Fruit fly (Drosophila melanogaster) whole organism, embryonic: Measurements from ENCODE around the gene CG8312.

Source experiments
- BEAF-32 ChIP-seq: fragments of 200-800 bp; sonication (Bioruptor generic); optimal IDR thresholded peaks from 3 replicates; lab custom pipeline; 2017; ENCODE audit warnings: missing biosample characterization, missing genetic modification characterization, mild to moderate bottlenecking, moderate library complexity, missing genetic modification reagents
- Bgb ChIP-seq: fragments of 200-800 bp; sonication (Bioruptor generic); IDR thresholded peaks from 2 replicates; pipeline ENCODE4 v1.3.6; 2022; ENCODE audit warnings: missing biosample characterization, missing genetic modification characterization; ENCODE audit not compliant: partially characterized antibody
- CG1024 ChIP-seq: fragments of 200-800 bp; sonication (Bioruptor generic); IDR thresholded peaks from 2 replicates; pipeline ENCODE4 v1.3.6; 2022; ENCODE audit warnings: missing biosample characterization, missing genetic modification characterization
- CG11504 ChIP-seq: fragments of 200-800 bp; sonication (Bioruptor generic); optimal IDR thresholded peaks from 3 replicates; lab custom pipeline; 2019; ENCODE audit warnings: missing biosample characterization, mild to moderate bottlenecking, missing genetic modification characterization, moderate library complexity
- CG13424 ChIP-seq: fragments of 200-800 bp; sonication (Bioruptor generic); optimal IDR thresholded peaks from 2 replicates; lab custom pipeline; 2019; ENCODE audit warnings: missing biosample characterization, mild to moderate bottlenecking, missing genetic modification characterization, moderate library complexity
- CG13894 ChIP-seq: fragments of 200-800 bp; sonication (Bioruptor generic); optimal IDR thresholded peaks from 3 replicates; lab custom pipeline; 2018; ENCODE audit warnings: missing biosample characterization, mild to moderate bottlenecking, missing genetic modification characterization, moderate library complexity
- CG15479 ChIP-seq: fragments of 200-800 bp; sonication (Bioruptor generic); optimal IDR thresholded peaks from 3 replicates; lab custom pipeline; 2019; ENCODE audit warnings: missing biosample characterization, mild to moderate bottlenecking, missing genetic modification characterization, moderate library complexity
- CG1603 ChIP-seq: fragments of 200-800 bp; sonication (Bioruptor generic); optimal IDR thresholded peaks from 2 replicates; lab custom pipeline; 2019; ENCODE audit warnings: missing biosample characterization, mild to moderate bottlenecking, missing genetic modification characterization, moderate library complexity
- CG16813 ChIP-seq: fragments of 200-800 bp; sonication (Bioruptor generic); IDR thresholded peaks from 3 replicates; pipeline ENCODE4 v1.3.6; 2022; ENCODE audit warnings: missing biosample characterization, missing genetic modification characterization; ENCODE audit not compliant: partially characterized antibody
- CG17328 ChIP-seq: fragments of 200-800 bp; sonication (Bioruptor generic); IDR thresholded peaks from 2 replicates; pipeline ENCODE4 v1.3.6; 2022; ENCODE audit warnings: missing biosample characterization, missing genetic modification characterization
- CG17829 ChIP-seq: fragments of 200-800 bp; optimal IDR thresholded peaks from 2 replicates; lab custom pipeline; 2019; ENCODE audit warnings: missing biosample characterization, mild to moderate bottlenecking, missing genetic modification characterization, moderate library complexity
- CG2889 ChIP-seq: fragments of 200-800 bp; sonication (Bioruptor generic); IDR thresholded peaks from 3 replicates; pipeline ENCODE4 v1.3.6; 2022; ENCODE audit warnings: missing biosample characterization, missing genetic modification characterization
- CG30020 ChIP-seq: fragments of 200-800 bp; optimal IDR thresholded peaks from 2 replicates; lab custom pipeline; 2019; ENCODE audit warnings: missing biosample characterization, mild to moderate bottlenecking, missing genetic modification characterization, moderate library complexity
- CG33557 ChIP-seq: fragments of 200-800 bp; sonication (Bioruptor generic); optimal IDR thresholded peaks from 2 replicates; lab custom pipeline; 2019; ENCODE audit warnings: missing biosample characterization, mild to moderate bottlenecking, missing genetic modification characterization, moderate library complexity
- CG6813 ChIP-seq: fragments of 200-800 bp; sonication (Bioruptor generic); optimal IDR thresholded peaks from 2 replicates; lab custom pipeline; 2017; ENCODE audit warnings: missing biosample characterization, missing genetic modification characterization, mild to moderate bottlenecking, moderate library complexity, missing genetic modification reagents
- CG7928 ChIP-seq: fragments of 200-800 bp; sonication (Bioruptor generic); optimal IDR thresholded peaks from 2 replicates; lab custom pipeline; 2017; ENCODE audit warnings: missing biosample characterization, mild to moderate bottlenecking, missing genetic modification characterization
- CG7963 ChIP-seq: fragments of 200-800 bp; sonication (Bioruptor generic); IDR thresholded peaks from 3 replicates; pipeline ENCODE4 v1.3.6; 2022; ENCODE audit warnings: missing biosample characterization, missing genetic modification characterization; ENCODE audit not compliant: partially characterized antibody
- CG7987 ChIP-seq: fragments of 200-800 bp; sonication (Bioruptor generic); optimal IDR thresholded peaks from 2 replicates; lab custom pipeline; 2018; ENCODE audit warnings: missing biosample characterization, mild to moderate bottlenecking, missing genetic modification characterization, moderate library complexity
- CG8924 ChIP-seq: fragments of 200-800 bp; optimal IDR thresholded peaks from 3 replicates; lab custom pipeline; 2019; ENCODE audit warnings: missing biosample characterization, mild to moderate bottlenecking, missing genetic modification characterization, moderate library complexity
- CG9797 ChIP-seq: fragments of 200-800 bp; sonication (Bioruptor generic); optimal IDR thresholded peaks from 3 replicates; lab custom pipeline; 2018; ENCODE audit warnings: missing biosample characterization, mild to moderate bottlenecking, missing genetic modification characterization
- Dll ChIP-seq: fragments of 200-800 bp; sonication (Bioruptor generic); IDR thresholded peaks from 4 replicates; pipeline ENCODE4 v1.3.6; 2022; ENCODE audit warnings: missing biosample characterization, missing genetic modification characterization; ENCODE audit not compliant: partially characterized antibody
- Doc3 ChIP-seq: fragments of 200-800 bp; sonication (Bioruptor generic); IDR thresholded peaks from 3 replicates; pipeline ENCODE4 v1.3.6; 2022; ENCODE audit warnings: missing biosample characterization, missing genetic modification characterization; ENCODE audit not compliant: partially characterized antibody
- Dref ChIP-seq: fragments of 200-800 bp; sonication (Bioruptor generic); IDR thresholded peaks from 2 replicates; pipeline ENCODE4 v1.3.6; 2022; ENCODE audit warnings: missing biosample characterization, missing genetic modification characterization
- Eip74EF ChIP-seq, 2 experiments: fragments of 200-800 bp in 1 of 2; fragments of >200 bp in 1 of 2; sonication (Bioruptor generic) in 1 of 2; optimal IDR thresholded peaks; 2 replicates each; lab custom pipeline; 2017 to 2019; ENCODE audit warnings: missing biosample characterization in 2 of 2, missing genetic modification characterization in 2 of 2, mild to moderate bottlenecking in 1 of 2, moderate library complexity in 1 of 2
- Fer1 ChIP-seq: fragments of 200-800 bp; sonication (Bioruptor generic); optimal IDR thresholded peaks from 2 replicates; lab custom pipeline; 2017; ENCODE audit warnings: missing biosample characterization, mild to moderate bottlenecking, missing genetic modification characterization
- HmgD ChIP-seq: fragments of 200-800 bp; sonication (Bioruptor generic); optimal IDR thresholded peaks from 3 replicates; lab custom pipeline; 2016; ENCODE audit warnings: missing biosample characterization, missing genetic modification characterization
- PHDP ChIP-seq: fragments of 200-800 bp; sonication (Bioruptor generic); optimal IDR thresholded peaks from 3 replicates; lab custom pipeline; 2018; ENCODE audit warnings: missing biosample characterization, mild to moderate bottlenecking, missing genetic modification characterization, moderate library complexity
- Sry-δ ChIP-seq: fragments of 200-800 bp; sonication (Bioruptor generic); optimal IDR thresholded peaks from 2 replicates; lab custom pipeline; 2016; ENCODE audit warnings: missing biosample characterization, missing genetic modification characterization
- Stat92E ChIP-seq, 3 experiments: fragments of >200 bp in 2 of 3; fragments of 200-800 bp in 1 of 3; sonication (Bioruptor generic) in 1 of 3; optimal IDR thresholded peaks; 2 replicates each; lab custom pipeline; 2017 to 2019; ENCODE audit warnings: missing biosample characterization in 3 of 3, missing genetic modification characterization in 3 of 3, mild to moderate bottlenecking in 1 of 3, moderate library complexity in 1 of 3
- Xbp1 ChIP-seq: fragments of 200-800 bp; sonication (Bioruptor generic); optimal IDR thresholded peaks from 3 replicates; lab custom pipeline; 2016; ENCODE audit warnings: missing biosample characterization, mild to moderate bottlenecking, missing genetic modification characterization
- YL-1 ChIP-seq: fragments of 200-800 bp; sonication (Bioruptor generic); optimal IDR thresholded peaks from 3 replicates; lab custom pipeline; 2017; ENCODE audit warnings: missing biosample characterization, mild to moderate bottlenecking, missing genetic modification characterization
- ato ChIP-seq: fragments of 200-800 bp; sonication (Bioruptor generic); IDR thresholded peaks from 2 replicates; pipeline ENCODE4 v1.3.6; 2022; ENCODE audit warnings: missing biosample characterization, missing genetic modification characterization; ENCODE audit not compliant: partially characterized antibody
- bowl ChIP-seq: fragments of 200-800 bp; sonication (Bioruptor generic); IDR thresholded peaks from 2 replicates; pipeline ENCODE4 v1.3.6; 2022; ENCODE audit warnings: missing biosample characterization, missing genetic modification characterization
- btn ChIP-seq: fragments of 200-800 bp; sonication (Bioruptor generic); optimal IDR thresholded peaks from 2 replicates; lab custom pipeline; 2016; ENCODE audit warnings: missing biosample characterization, missing genetic modification characterization
- chinmo ChIP-seq: fragments of 200-800 bp; sonication (Bioruptor generic); IDR thresholded peaks from 4 replicates; pipeline ENCODE4 v1.3.6; 2022; ENCODE audit warnings: missing biosample characterization, missing genetic modification characterization; ENCODE audit not compliant: partially characterized antibody
- exex ChIP-seq: fragments of 200-800 bp; sonication (Bioruptor generic); optimal IDR thresholded peaks from 4 replicates; lab custom pipeline; 2018; ENCODE audit warnings: missing biosample characterization, mild to moderate bottlenecking, missing genetic modification characterization, moderate library complexity
- gro ChIP-seq: fragments of 200-800 bp; sonication (Bioruptor generic); optimal IDR thresholded peaks from 2 replicates; lab custom pipeline; 2016; ENCODE audit warnings: missing biosample characterization, missing genetic modification characterization
- hb ChIP-seq: fragments of 200-800 bp; sonication (Bioruptor generic); IDR thresholded peaks from 3 replicates; pipeline ENCODE4 v1.3.6; 2022; ENCODE audit warnings: missing biosample characterization, missing genetic modification characterization; ENCODE audit not compliant: partially characterized antibody
- her ChIP-seq: fragments of 200-800 bp; sonication (Bioruptor generic); optimal IDR thresholded peaks from 2 replicates; lab custom pipeline; 2016; ENCODE audit warnings: missing biosample characterization, missing genetic modification characterization
- inv ChIP-seq: fragments of 200-800 bp; sonication (Bioruptor generic); IDR thresholded peaks from 2 replicates; pipeline ENCODE4 v1.3.6; 2022; ENCODE audit warnings: missing biosample characterization, missing genetic modification characterization; ENCODE audit not compliant: partially characterized antibody
- kni ChIP-seq: fragments of 200-800 bp; sonication (Bioruptor generic); optimal IDR thresholded peaks from 3 replicates; lab custom pipeline; 2017; ENCODE audit warnings: mild to moderate bottlenecking, missing biosample characterization, missing genetic modification reagents, missing genetic modification characterization
- mld ChIP-seq: fragments of 200-800 bp; sonication (Bioruptor generic); IDR thresholded peaks from 3 replicates; pipeline ENCODE4 v1.3.6; 2022; ENCODE audit warnings: missing biosample characterization, missing genetic modification characterization; ENCODE audit not compliant: partially characterized antibody
- nmo ChIP-seq: fragments of 200-800 bp; sonication (Bioruptor generic); optimal IDR thresholded peaks from 2 replicates; lab custom pipeline; 2018; ENCODE audit warnings: missing biosample characterization, mild to moderate bottlenecking, missing genetic modification characterization, moderate library complexity
- psq ChIP-seq: fragments of 200-800 bp; sonication (Bioruptor generic); optimal IDR thresholded peaks from 2 replicates; lab custom pipeline; 2017; ENCODE audit warnings: missing biosample characterization, missing genetic modification characterization
- ro ChIP-seq: fragments of 200-800 bp; sonication (Bioruptor generic); IDR thresholded peaks from 2 replicates; pipeline ENCODE4 v1.3.6; 2022; ENCODE audit warnings: missing biosample characterization, missing genetic modification characterization
- scrt ChIP-seq: fragments of 200-800 bp; sonication (Bioruptor generic); optimal IDR thresholded peaks from 2 replicates; lab custom pipeline; 2018; ENCODE audit warnings: missing biosample characterization, mild to moderate bottlenecking, missing genetic modification characterization, moderate library complexity
- stwl ChIP-seq: fragments of 200-800 bp; sonication (Bioruptor generic); optimal IDR thresholded peaks from 3 replicates; lab custom pipeline; 2018; ENCODE audit warnings: missing biosample characterization, mild to moderate bottlenecking, missing genetic modification characterization, moderate library complexity
- zen ChIP-seq: fragments of 200-800 bp; sonication (Bioruptor generic); optimal IDR thresholded peaks from 3 replicates; lab custom pipeline; 2018; ENCODE audit warnings: missing biosample characterization, mild to moderate bottlenecking, missing genetic modification characterization, moderate library complexity

CG8312 gene

dm6 chr3R:9637361-9637760, 46.3 kb downstream of the CG8312 start, which contains the start of gene Scm:
Scm (minus strand) TSS chr3R:9637611.
- TF ChIP-seq CG15479 (GFP tag; lab: Kevin White, UChicago) (no peak), CG1024 (GFP tag; lab: Robert Waterston, UW) (no peak), CG2889 (no peak), CG6813 (GFP tag; lab: Kevin White, UChicago) (no peak), Dref (peak; percentile 95), CG9797 (GFP tag; lab: Kevin White, UChicago) (peak; percentile 20), CG7963 (GFP tag; lab: Robert Waterston, UW) (peak; percentile 93), gro (peak; percentile 19), her (GFP tag; lab: Kevin White, UChicago) (no peak), CG11504 (peak; percentile 57), Stat92E (GFP tag; optimal IDR thresholded peaks at IDR 0.05; lab: Kevin White, UChicago) (peak in 1 of 3 experiments; percentile 11), scrt (GFP tag; lab: Kevin White, UChicago) (peak; percentile 23), chinmo (GFP tag; lab: Robert Waterston, UW) (peak; percentile 78; the same call in 1 of the 4 replicates), CG13894 (peak; percentile 2), Bgb (GFP tag; lab: Robert Waterston, UW) (peak; percentile 95), Eip74EF (GFP tag; optimal IDR thresholded peaks at IDR 0.05; lab: Kevin White, UChicago) (no peak), Fer1 (GFP tag; lab: Kevin White, UChicago) (peak; percentile 39), btn (no peak), BEAF-32 (GFP tag; lab: Kevin White, UChicago) (peak; percentile 91), CG13424 (peak; percentile 3), CG1603 (tag; lab: Kevin White, UChicago) (peak; percentile 77), Doc3 (GFP tag; lab: Robert Waterston, UW) (peak; percentile 90), psq (GFP tag; lab: Kevin White, UChicago) (no peak), CG7928 (GFP tag; lab: Kevin White, UChicago) (no peak), Xbp1 (GFP tag; lab: Kevin White, UChicago) (peak; percentile 19), CG7987 (GFP tag; lab: Kevin White, UChicago) (peak; percentile 22), hb (GFP tag; lab: Robert Waterston, UW) (peak; percentile 82), inv (GFP tag; lab: Robert Waterston, UW) (peak; percentile 80), ato (GFP tag; lab: Robert Waterston, UW) (peak; percentile 89), CG8924 (tag; lab: Kevin White, UChicago) (peak; percentile 39), CG33557 (GFP tag; lab: Kevin White, UChicago) (peak; percentile 4), kni (GFP tag; lab: Kevin White, UChicago) (peak; percentile 31), Sry-δ (GFP tag; lab: Kevin White, UChicago) (peak; percentile 97), PHDP (peak; percentile 25), bowl (no peak), CG16813 (peak; percentile 91), zen (tag; lab: Kevin White, UChicago) (peak; percentile 56), CG17328 (no peak), mld (GFP tag; lab: Robert Waterston, UW) (peak; percentile 51; the same call in 1 of the 3 replicates), exex (peak; percentile 22), Dll (GFP tag; lab: Robert Waterston, UW) (peak; percentile 90), stwl (peak; percentile 100), CG30020 (tag; lab: Kevin White, UChicago) (peak; percentile 52), ro (no peak), nmo (GFP tag; lab: Kevin White, UChicago) (peak; percentile 54), CG17829 (tag; lab: Kevin White, UChicago) (peak; percentile 50), HmgD (GFP tag; lab: Kevin White, UChicago) (peak; percentile 61), YL-1 (GFP tag; lab: Kevin White, UChicago) (peak; percentile 94)
